Worm (Caenorhabditis elegans) whole organism, L3 larva: Measurements from ENCODE around the gene Y54G2A.49.

Experiments used
- R02D3.7 ChIP-seq: fragments of 150-350 bp; optimal IDR thresholded peaks from 2 replicates; lab custom pipeline; 2014; ENCODE audit warnings: missing biosample characterization, missing genetic modification characterization
- ZK546.5 ChIP-seq: sonication (generic microtip); optimal IDR thresholded peaks from 2 replicates; lab custom pipeline; 2017; ENCODE audit warnings: missing biosample characterization, missing genetic modification characterization
- aly-2 ChIP-seq: fragments of 150-350 bp; optimal IDR thresholded peaks from 2 replicates; lab custom pipeline; 2014; ENCODE audit warnings: missing biosample characterization, missing genetic modification characterization
- ama-1 ChIP-seq: fragments of 150-350 bp; optimal IDR thresholded peaks from 2 replicates; lab custom pipeline; 2018
- ceh-16 ChIP-seq: sonication (generic microtip); optimal IDR thresholded peaks from 2 replicates; lab custom pipeline; 2017; ENCODE audit warnings: missing biosample characterization, missing genetic modification characterization
- ceh-82 ChIP-seq: fragments of 150-350 bp; optimal IDR thresholded peaks from 2 replicates; lab custom pipeline; 2014; ENCODE audit warnings: missing biosample characterization, missing genetic modification characterization
- ceh-9 ChIP-seq: sonication (generic microtip); optimal IDR thresholded peaks from 2 replicates; lab custom pipeline; 2018; ENCODE audit warnings: missing biosample characterization, missing genetic modification characterization
- egl-5 ChIP-seq: fragments of 150-350 bp; optimal IDR thresholded peaks from 2 replicates; lab custom pipeline; 2017; ENCODE audit warnings: missing biosample characterization, missing genetic modification reagents, missing genetic modification characterization, inconsistent platforms
- elt-1 ChIP-seq: fragments of 150-350 bp; optimal IDR thresholded peaks from 2 replicates; lab custom pipeline; 2014; ENCODE audit warnings: missing biosample characterization, missing genetic modification characterization
- elt-2 ChIP-seq: sonication (generic microtip); optimal IDR thresholded peaks from 2 replicates; lab custom pipeline; 2016; ENCODE audit warnings: missing genetic modification reagents, mild to moderate bottlenecking, missing genetic modification characterization, missing compliant biosample characterization
- elt-3 ChIP-seq, 3 experiments: fragments of 150-350 bp in 1 of 3; sonication (generic microtip) in 2 of 3; optimal IDR thresholded peaks; 2 replicates in 2 of 3; 4 replicates in 1 of 3; lab custom pipeline; 2014 to 2017; ENCODE audit warnings: missing biosample characterization in 3 of 3, missing genetic modification characterization in 3 of 3
- fkh-10 ChIP-seq: sonication (generic microtip); optimal IDR thresholded peaks from 2 replicates; lab custom pipeline; 2017; ENCODE audit warnings: missing biosample characterization, missing genetic modification reagents, missing genetic modification characterization
- fos-1 ChIP-seq: fragments of 150-350 bp; optimal IDR thresholded peaks from 2 replicates; lab custom pipeline; 2014; ENCODE audit warnings: missing biosample characterization, missing genetic modification characterization
- hmg-11 ChIP-seq: sonication (generic microtip); optimal IDR thresholded peaks from 2 replicates; lab custom pipeline; 2016; ENCODE audit warnings: missing genetic modification characterization, missing compliant biosample characterization
- jun-1 ChIP-seq: fragments of 150-350 bp; optimal IDR thresholded peaks from 2 replicates; lab custom pipeline; 2014; ENCODE audit warnings: missing biosample characterization, missing genetic modification reagents, missing genetic modification characterization
- lin-15B ChIP-seq: fragments of 150-350 bp; optimal IDR thresholded peaks from 2 replicates; lab custom pipeline; 2014; ENCODE audit warnings: missing biosample characterization, missing genetic modification characterization
- lin-39 ChIP-seq: fragments of 150-350 bp; optimal IDR thresholded peaks from 2 replicates; lab custom pipeline; 2018; ENCODE audit warnings: missing biosample characterization, missing genetic modification reagents, missing genetic modification characterization
- mdl-1 ChIP-seq: fragments of 150-350 bp; optimal IDR thresholded peaks from 2 replicates; lab custom pipeline; 2014; ENCODE audit warnings: missing biosample characterization, missing genetic modification characterization
- mml-1 ChIP-seq: fragments of 150-350 bp; sonication (generic microtip); optimal IDR thresholded peaks from 3 replicates; lab custom pipeline; 2014; ENCODE audit warnings: missing biosample characterization, missing genetic modification characterization
- nfya-1 ChIP-seq: sonication (generic microtip); optimal IDR thresholded peaks from 2 replicates; lab custom pipeline; 2017; ENCODE audit warnings: missing genetic modification characterization, mild to moderate bottlenecking, missing compliant biosample characterization, antibody characterized with exemption, moderate library complexity; ENCODE audit not compliant: insufficient read depth
- nhr-12 ChIP-seq: fragments of 150-350 bp; optimal IDR thresholded peaks from 2 replicates; lab custom pipeline; 2014; ENCODE audit warnings: missing biosample characterization, missing genetic modification characterization
- nhr-23 ChIP-seq: fragments of 150-350 bp; optimal IDR thresholded peaks from 2 replicates; lab custom pipeline; 2014; ENCODE audit warnings: missing biosample characterization, missing genetic modification reagents, missing genetic modification characterization
- nhr-237 ChIP-seq: fragments of 150-350 bp; optimal IDR thresholded peaks from 2 replicates; lab custom pipeline; 2014; ENCODE audit warnings: missing biosample characterization, missing genetic modification characterization
- nhr-25 ChIP-seq: sonication (generic microtip); optimal IDR thresholded peaks from 2 replicates; lab custom pipeline; 2017; ENCODE audit warnings: missing biosample characterization, missing genetic modification characterization
- nhr-28 ChIP-seq: fragments of 150-350 bp; optimal IDR thresholded peaks from 2 replicates; lab custom pipeline; 2014; ENCODE audit warnings: missing biosample characterization, missing genetic modification characterization
- nhr-43 ChIP-seq: sonication (generic microtip); optimal IDR thresholded peaks from 2 replicates; lab custom pipeline; 2016; ENCODE audit warnings: mild to moderate bottlenecking, missing genetic modification characterization, missing compliant biosample characterization; ENCODE audit not compliant: poor library complexity, severe bottlenecking
- nhr-67 ChIP-seq: fragments of 150-350 bp; optimal IDR thresholded peaks from 2 replicates; lab custom pipeline; 2014; ENCODE audit warnings: missing biosample characterization, missing genetic modification characterization
- nhr-76 ChIP-seq: fragments of 150-350 bp; sonication (generic microtip); optimal IDR thresholded peaks from 5 replicates; lab custom pipeline; 2014; ENCODE audit warnings: missing biosample characterization, missing genetic modification characterization
- nhr-77 ChIP-seq: fragments of 150-350 bp; optimal IDR thresholded peaks from 2 replicates; lab custom pipeline; 2014; ENCODE audit warnings: missing biosample characterization, missing genetic modification characterization
- pha-4 ChIP-seq: fragments of 150-350 bp; optimal IDR thresholded peaks from 2 replicates; lab custom pipeline; 2014; ENCODE audit warnings: missing biosample characterization, missing genetic modification reagents, missing genetic modification characterization
- pqm-1 ChIP-seq: fragments of 150-350 bp; optimal IDR thresholded peaks from 2 replicates; lab custom pipeline; 2017; ENCODE audit warnings: missing biosample characterization, missing genetic modification characterization, inconsistent platforms
- sea-2 ChIP-seq: fragments of 150-350 bp; sonication (generic microtip); optimal IDR thresholded peaks from 4 replicates; lab custom pipeline; 2014; ENCODE audit warnings: missing biosample characterization, missing genetic modification reagents, missing genetic modification characterization
- unc-39 ChIP-seq: sonication (generic microtip); optimal IDR thresholded peaks from 4 replicates; lab custom pipeline; 2017; ENCODE audit warnings: missing biosample characterization, missing genetic modification characterization
- unc-62 ChIP-seq: fragments of 150-350 bp; sonication (generic microtip); optimal IDR thresholded peaks from 4 replicates; lab custom pipeline; 2014; ENCODE audit warnings: missing biosample characterization, missing genetic modification reagents, missing genetic modification characterization
- zag-1 ChIP-seq: fragments of 150-350 bp; optimal IDR thresholded peaks from 2 replicates; lab custom pipeline; 2014; ENCODE audit warnings: missing biosample characterization, missing genetic modification characterization
- ztf-11 ChIP-seq: fragments of 150-350 bp; optimal IDR thresholded peaks from 2 replicates; lab custom pipeline; 2014; ENCODE audit warnings: missing biosample characterization, missing genetic modification characterization
- ztf-4 ChIP-seq: fragments of 150-350 bp; optimal IDR thresholded peaks from 2 replicates; lab custom pipeline; 2014; ENCODE audit warnings: missing biosample characterization, missing genetic modification characterization

The Y54G2A.49 gene

DNA sequence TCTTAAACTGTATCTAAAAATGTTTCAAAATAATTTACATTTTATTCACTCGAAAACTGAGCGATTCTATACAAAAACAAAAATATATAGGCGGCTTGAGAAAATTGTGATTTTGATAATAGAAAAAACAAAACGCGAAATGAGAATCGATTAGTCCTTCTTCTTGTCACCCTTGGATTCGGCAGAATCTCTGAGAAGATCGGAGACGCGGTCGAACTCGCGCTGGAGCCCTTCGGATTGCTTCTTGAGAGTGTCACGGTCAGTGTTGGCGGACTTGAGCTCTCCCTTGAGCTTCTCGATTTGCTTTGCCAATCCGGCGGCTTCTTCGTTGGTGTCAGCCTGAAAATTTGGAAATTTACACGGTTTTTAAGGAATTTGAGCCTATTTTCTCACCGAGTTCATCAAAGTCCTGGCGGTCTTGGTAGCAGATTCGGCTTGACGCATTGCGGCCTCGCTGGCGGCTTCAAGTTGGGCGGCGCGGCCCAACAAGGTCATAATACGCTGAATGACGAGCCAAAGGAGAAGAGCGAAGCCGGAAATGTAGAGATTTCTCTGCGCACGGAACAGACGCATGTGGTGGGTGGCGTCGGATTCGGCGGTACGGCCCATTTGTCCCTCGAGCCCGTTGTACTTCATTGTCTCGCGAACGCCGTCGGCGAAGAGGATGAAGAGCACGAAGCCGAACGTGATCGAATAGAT, 38.6 kb upstream of the Y54G2A.49 start:
- TF ChIP-seq ztf-4 (tag; lab: Kevin White, UChicago) (no peak), nhr-237 (tag; lab: Kevin White, UChicago) (no peak), ceh-16 (tag; lab: Kevin White, UChicago) (no peak), jun-1 (tag; lab: Kevin White, UChicago) (no peak), hmg-11 (tag; lab: Kevin White, UChicago) (no peak), pqm-1 (tag; lab: Kevin White, UChicago) (no peak), lin-15B (no peak), ztf-11 (tag; lab: Kevin White, UChicago) (no peak), mdl-1 (tag; lab: Kevin White, UChicago) (no peak), ceh-9 (tag; lab: Kevin White, UChicago) (no peak), unc-62 (GFP tag; lab: Kevin White, UChicago) (no peak), mml-1 (tag; lab: Kevin White, UChicago) (no peak), pha-4 (tag; lab: Kevin White, UChicago) (no peak), fos-1 (tag; lab: Kevin White, UChicago) (no peak)

DNA sequence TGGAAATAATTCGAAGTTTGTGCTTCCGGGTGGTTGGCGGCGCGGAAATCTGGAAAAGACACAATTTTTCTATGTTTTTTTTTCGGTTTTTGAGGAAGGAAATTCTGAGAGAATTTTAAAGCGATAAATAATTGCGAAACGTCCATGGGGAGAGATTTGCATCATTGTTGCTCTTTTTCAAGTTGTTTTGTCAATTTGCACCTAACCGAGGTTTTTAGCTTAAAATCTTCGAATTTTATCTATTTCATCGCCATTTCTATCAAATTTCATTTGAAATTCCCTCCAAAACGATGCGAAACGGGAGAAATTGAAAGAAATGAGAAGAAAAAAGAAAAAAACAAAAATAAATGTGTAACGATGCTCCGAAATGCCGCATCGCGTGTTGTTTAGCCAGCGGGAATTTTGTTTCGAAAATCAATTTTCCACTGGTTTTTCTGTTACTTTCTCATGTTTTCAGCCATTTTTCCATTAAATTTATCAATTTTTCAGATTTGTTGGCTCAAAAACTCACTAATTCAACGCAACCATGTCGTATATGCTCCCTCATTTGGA, 37.4 kb upstream of the Y54G2A.49 start, which contains the start of the genes nprt-1 and dib-1:
nprt-1 (minus strand) TSS at position 51 of the 552 bp plus-strand sequence.
dib-1 (plus strand) TSS at position 482 of the 552 bp plus-strand sequence.
- TF ChIP-seq nhr-76 (no peak), egl-5 (peak; percentile 63), elt-3 (tag; optimal IDR thresholded peaks at IDR 0.05; lab: Kevin White, UChicago) (no peak), hmg-11 (tag; lab: Kevin White, UChicago) (peak; percentile 59), sea-2 (GFP tag; lab: Kevin White, UChicago) (no peak), ztf-11 (tag; lab: Kevin White, UChicago) (no peak), unc-39 (no peak), nhr-77 (tag; lab: Kevin White, UChicago) (no peak), mml-1 (tag; lab: Kevin White, UChicago) (no peak), ztf-4 (tag; lab: Kevin White, UChicago) (no peak), nhr-23 (tag; lab: Kevin White, UChicago) (peak; percentile 72), R02D3.7 (no peak), lin-15B (peak; percentile 74), ceh-9 (tag; lab: Kevin White, UChicago) (no peak), fkh-10 (GFP tag; lab: Kevin White, UChicago) (peak; percentile 13), zag-1 (tag; lab: Kevin White, UChicago) (no peak), nhr-25 (tag; lab: Kevin White, UChicago) (peak; percentile 16), ama-1 (lab: Kevin White, UChicago) (no peak), nhr-28 (tag; lab: Kevin White, UChicago) (no peak), jun-1 (tag; lab: Kevin White, UChicago) (no peak), elt-2 (tag; lab: Kevin White, UChicago) (peak; percentile 2), pha-4 (tag; lab: Kevin White, UChicago) (peak; percentile 67), ceh-82 (tag; lab: Kevin White, UChicago) (no peak), unc-62 (GFP tag; lab: Kevin White, UChicago) (no peak), pqm-1 (tag; lab: Kevin White, UChicago) (no peak), nhr-237 (tag; lab: Kevin White, UChicago) (no peak), aly-2 (no peak), nfya-1 (tag; lab: Kevin White, UChicago) (peak; percentile 73), nhr-43 (tag; lab: Kevin White, UChicago) (no peak), ZK546.5 (tag; lab: Kevin White, UChicago) (no peak), mdl-1 (tag; lab: Kevin White, UChicago) (no peak), ceh-16 (tag; lab: Kevin White, UChicago) (no peak), lin-39 (tag; lab: Kevin White, UChicago) (peak; percentile 25), nhr-12 (tag; lab: Kevin White, UChicago) (no peak), nhr-67 (tag; lab: Kevin White, UChicago) (no peak), elt-1 (tag; lab: Kevin White, UChicago) (no peak)
- TF ChIP-seq, all 47 proteins: peak for 10
